Fruit fly (Drosophila melanogaster) whole organism, embryonic: Measurements from ENCODE around the gene Lztr1.

ENCODE experiments used
- Asciz ChIP-seq: fragments of 200-800 bp; sonication (Bioruptor generic); optimal IDR thresholded peaks from 2 replicates; lab custom pipeline; 2017; ENCODE audit warnings: missing biosample characterization, mild to moderate bottlenecking, missing genetic modification characterization, missing genetic modification reagents
- B-H1 ChIP-seq: fragments of 200-800 bp; sonication (Bioruptor generic); IDR thresholded peaks from 3 replicates; pipeline ENCODE4 v1.3.6; 2022; ENCODE audit warnings: missing biosample characterization, missing genetic modification characterization
- C15 ChIP-seq: fragments of 200-800 bp; sonication (Bioruptor generic); IDR thresholded peaks from 3 replicates; pipeline ENCODE4 v1.3.6; 2022; ENCODE audit warnings: missing biosample characterization, missing genetic modification characterization
- CG10209 ChIP-seq: fragments of 200-800 bp; sonication (Bioruptor generic); optimal IDR thresholded peaks from 3 replicates; lab custom pipeline; 2017; ENCODE audit warnings: missing biosample characterization, mild to moderate bottlenecking, missing genetic modification characterization, missing genetic modification reagents
- CG10565 ChIP-seq: fragments of 200-800 bp; sonication (Bioruptor generic); optimal IDR thresholded peaks from 3 replicates; lab custom pipeline; 2016; ENCODE audit warnings: missing biosample characterization, mild to moderate bottlenecking, missing genetic modification characterization
- CG12219 ChIP-seq: fragments of 200-800 bp; sonication (Bioruptor generic); optimal IDR thresholded peaks from 3 replicates; lab custom pipeline; 2018; ENCODE audit warnings: missing biosample characterization, mild to moderate bottlenecking, missing genetic modification characterization
- CG12744 ChIP-seq: fragments of 200-800 bp; sonication (Bioruptor generic); optimal IDR thresholded peaks from 2 replicates; lab custom pipeline; 2016; ENCODE audit warnings: missing biosample characterization, missing genetic modification characterization
- CG12769 ChIP-seq: fragments of 200-800 bp; sonication (Bioruptor generic); optimal IDR thresholded peaks from 2 replicates; lab custom pipeline; 2019; ENCODE audit warnings: missing biosample characterization, mild to moderate bottlenecking, missing genetic modification characterization, moderate library complexity
- CG13894 ChIP-seq: fragments of 200-800 bp; sonication (Bioruptor generic); optimal IDR thresholded peaks from 3 replicates; lab custom pipeline; 2018; ENCODE audit warnings: missing biosample characterization, mild to moderate bottlenecking, missing genetic modification characterization, moderate library complexity
- CG14050 ChIP-seq: fragments of 200-800 bp; sonication (Bioruptor generic); IDR thresholded peaks from 3 replicates; pipeline ENCODE4 v1.3.6; 2022; ENCODE audit warnings: missing biosample characterization, missing genetic modification characterization
- CG15601 ChIP-seq: fragments of 200-800 bp; sonication (Bioruptor generic); optimal IDR thresholded peaks from 3 replicates; lab custom pipeline; 2019; ENCODE audit warnings: missing biosample characterization, mild to moderate bottlenecking, missing genetic modification characterization, moderate library complexity
- CG17361 ChIP-seq: fragments of 200-800 bp; sonication (Bioruptor generic); IDR thresholded peaks from 3 replicates; pipeline ENCODE4 v1.3.6; 2022; ENCODE audit warnings: missing biosample characterization, missing genetic modification characterization
- CG17568 ChIP-seq: fragments of 200-800 bp; sonication (Bioruptor generic); optimal IDR thresholded peaks from 2 replicates; lab custom pipeline; 2018; ENCODE audit warnings: missing biosample characterization, mild to moderate bottlenecking, missing genetic modification characterization, moderate library complexity
- CG1792 ChIP-seq: fragments of 200-800 bp; sonication (Bioruptor generic); optimal IDR thresholded peaks from 2 replicates; lab custom pipeline; 2016; ENCODE audit warnings: missing biosample characterization, missing genetic modification characterization
- CG3726 ChIP-seq: fragments of 200-800 bp; sonication (Bioruptor generic); IDR thresholded peaks from 3 replicates; pipeline ENCODE4, ENCODE4 v1.3.6; 2022; ENCODE audit warnings: missing biosample characterization, missing genetic modification characterization
- CG3838 ChIP-seq: fragments of 200-800 bp; sonication (Bioruptor generic); optimal IDR thresholded peaks from 3 replicates; lab custom pipeline; 2016; ENCODE audit warnings: missing biosample characterization, missing genetic modification characterization
- CG4282 ChIP-seq: fragments of 200-800 bp; sonication (Bioruptor generic); optimal IDR thresholded peaks from 2 replicates; lab custom pipeline; 2016; ENCODE audit warnings: missing biosample characterization, missing genetic modification characterization
- CG4328 ChIP-seq: fragments of 200-800 bp; sonication (Bioruptor generic); optimal IDR thresholded peaks from 3 replicates; lab custom pipeline; 2017; ENCODE audit warnings: missing biosample characterization, missing genetic modification reagents, missing genetic modification characterization
- CG4360 ChIP-seq: fragments of 200-800 bp; sonication (Bioruptor generic); IDR thresholded peaks from 2 replicates; pipeline ENCODE4 v1.3.6; 2022; ENCODE audit warnings: missing biosample characterization, missing genetic modification characterization
- CG4854 ChIP-seq: fragments of 200-800 bp; sonication (Bioruptor generic); optimal IDR thresholded peaks from 2 replicates; lab custom pipeline; 2016; ENCODE audit warnings: missing biosample characterization, missing genetic modification characterization, inconsistent platforms
- CG7928 ChIP-seq: fragments of 200-800 bp; sonication (Bioruptor generic); optimal IDR thresholded peaks from 2 replicates; lab custom pipeline; 2017; ENCODE audit warnings: missing biosample characterization, mild to moderate bottlenecking, missing genetic modification characterization
- Dek ChIP-seq: fragments of 200-800 bp; sonication (Bioruptor generic); optimal IDR thresholded peaks from 3 replicates; lab custom pipeline; 2019; ENCODE audit warnings: missing biosample characterization, mild to moderate bottlenecking, missing genetic modification characterization, moderate library complexity
- Dll ChIP-seq: fragments of 200-800 bp; sonication (Bioruptor generic); IDR thresholded peaks from 4 replicates; pipeline ENCODE4 v1.3.6; 2022; ENCODE audit warnings: missing biosample characterization, missing genetic modification characterization; ENCODE audit not compliant: partially characterized antibody
- Doc3 ChIP-seq: fragments of 200-800 bp; sonication (Bioruptor generic); IDR thresholded peaks from 3 replicates; pipeline ENCODE4 v1.3.6; 2022; ENCODE audit warnings: missing biosample characterization, missing genetic modification characterization; ENCODE audit not compliant: partially characterized antibody
- Drgx ChIP-seq: fragments of 200-800 bp; sonication (Bioruptor generic); IDR thresholded peaks from 2 replicates; pipeline ENCODE4 v1.3.6; 2022; ENCODE audit warnings: missing biosample characterization, missing genetic modification characterization
- Fer2 ChIP-seq: fragments of 200-800 bp; sonication (Bioruptor generic); optimal IDR thresholded peaks from 2 replicates; lab custom pipeline; 2018; ENCODE audit warnings: missing biosample characterization, mild to moderate bottlenecking, missing genetic modification characterization, moderate library complexity
- Hsf ChIP-seq: fragments of 200-800 bp; sonication (Bioruptor generic); optimal IDR thresholded peaks from 3 replicates; lab custom pipeline; 2016; ENCODE audit warnings: missing biosample characterization, missing genetic modification characterization
- MESR4 ChIP-seq: fragments of 200-800 bp; sonication (Bioruptor generic); optimal IDR thresholded peaks from 2 replicates; lab custom pipeline; 2018; ENCODE audit warnings: missing biosample characterization, mild to moderate bottlenecking, missing genetic modification characterization, moderate library complexity
- MTF-1 ChIP-seq: fragments of 200-800 bp; sonication (Bioruptor generic); optimal IDR thresholded peaks from 2 replicates; lab custom pipeline; 2018; ENCODE audit warnings: missing biosample characterization, mild to moderate bottlenecking, missing genetic modification characterization, borderline replicate concordance
- Mrtf ChIP-seq: fragments of 200-800 bp; sonication (Bioruptor generic); IDR thresholded peaks from 3 replicates; pipeline ENCODE4 v1.3.6; 2022; ENCODE audit warnings: missing biosample characterization, missing genetic modification characterization
- Tbp ChIP-seq: fragments of >200 bp; optimal IDR thresholded peaks from 2 replicates; lab custom pipeline; 2018; ENCODE audit warnings: missing biosample characterization, missing genetic modification characterization
- ab ChIP-seq: fragments of 200-800 bp; sonication (Bioruptor generic); optimal IDR thresholded peaks from 2 replicates; lab custom pipeline; 2016; ENCODE audit warnings: missing biosample characterization, missing genetic modification characterization
- corto ChIP-seq: fragments of 200-800 bp; sonication (Bioruptor generic); optimal IDR thresholded peaks from 2 replicates; lab custom pipeline; 2016; ENCODE audit warnings: missing biosample characterization, mild to moderate bottlenecking, missing genetic modification characterization, moderate library complexity
- dimm ChIP-seq: fragments of 200-800 bp; sonication (Bioruptor generic); IDR thresholded peaks from 2 replicates; pipeline ENCODE4 v1.3.6; 2022; ENCODE audit warnings: missing biosample characterization, missing genetic modification characterization
- disco-r ChIP-seq: fragments of 200-800 bp; sonication (Bioruptor generic); optimal IDR thresholded peaks from 2 replicates; lab custom pipeline; 2016; ENCODE audit warnings: missing biosample characterization, missing genetic modification characterization
- gcm2 ChIP-seq: fragments of 200-800 bp; sonication (Bioruptor generic); optimal IDR thresholded peaks from 2 replicates; lab custom pipeline; 2016; ENCODE audit warnings: missing biosample characterization, missing genetic modification characterization
- gsb ChIP-seq: fragments of 200-800 bp; sonication (Bioruptor generic); IDR thresholded peaks from 2 replicates; pipeline ENCODE4 v1.3.6; 2022; ENCODE audit warnings: missing biosample characterization, missing genetic modification characterization
- h ChIP-seq: fragments of >200 bp; optimal IDR thresholded peaks from 2 replicates; lab custom pipeline; 2017
- jigr1 ChIP-seq: fragments of 200-800 bp; sonication (Bioruptor generic); IDR thresholded peaks from 3 replicates; pipeline ENCODE4 v1.3.6; 2022; ENCODE audit warnings: missing biosample characterization, missing genetic modification characterization
- lola ChIP-seq, 3 experiments: fragments of >200 bp in 2 of 3; fragments of 200-800 bp in 1 of 3; sonication (Bioruptor generic) in 1 of 3; optimal IDR thresholded peaks; 2 replicates each; lab custom pipeline; 2017 to 2019; ENCODE audit warnings: missing biosample characterization in 3 of 3, missing genetic modification characterization in 3 of 3, mild to moderate bottlenecking in 1 of 3, moderate library complexity in 1 of 3
- maf-S ChIP-seq: fragments of 200-800 bp; sonication (Bioruptor generic); optimal IDR thresholded peaks from 2 replicates; lab custom pipeline; 2016; ENCODE audit warnings: missing biosample characterization, missing genetic modification characterization
- nom ChIP-seq: fragments of 200-800 bp; sonication (Bioruptor generic); optimal IDR thresholded peaks from 2 replicates; lab custom pipeline; 2017; ENCODE audit warnings: missing biosample characterization, missing genetic modification characterization, mild to moderate bottlenecking, moderate library complexity, missing genetic modification reagents
- pan ChIP-seq, 4 experiments: fragments of >200 bp in 3 of 4; fragments of 200-800 bp in 1 of 4; sonication (Bioruptor generic) in 1 of 4; optimal IDR thresholded peaks in 3 of 4; IDR thresholded peaks in 1 of 4; 2 replicates each; pipeline versions ENCODE4 v1.3.6 to Lab custom; 2017 to 2022; ENCODE audit warnings: missing biosample characterization in 2 of 4, missing genetic modification characterization in 2 of 4, mixed read lengths in 1 of 4
- pnt ChIP-seq: fragments of 200-800 bp; sonication (Bioruptor generic); optimal IDR thresholded peaks from 3 replicates; lab custom pipeline; 2016; ENCODE audit warnings: missing biosample characterization, missing genetic modification characterization
- pzg ChIP-seq: fragments of 200-800 bp; sonication (Bioruptor generic); optimal IDR thresholded peaks from 3 replicates; lab custom pipeline; 2018; ENCODE audit warnings: missing biosample characterization, mild to moderate bottlenecking, missing genetic modification characterization, moderate library complexity
- sd ChIP-seq: fragments of 200-800 bp; sonication (Bioruptor generic); optimal IDR thresholded peaks from 3 replicates; lab custom pipeline; 2018; ENCODE audit warnings: missing biosample characterization, mild to moderate bottlenecking, missing genetic modification characterization, moderate library complexity
- sens-2 ChIP-seq: fragments of 200-800 bp; sonication (Bioruptor generic); IDR thresholded peaks from 2 replicates; pipeline ENCODE4 v1.3.6; 2022; ENCODE audit warnings: missing biosample characterization, missing genetic modification characterization
- stwl ChIP-seq: fragments of 200-800 bp; sonication (Bioruptor generic); optimal IDR thresholded peaks from 3 replicates; lab custom pipeline; 2018; ENCODE audit warnings: missing biosample characterization, mild to moderate bottlenecking, missing genetic modification characterization, moderate library complexity
- tin ChIP-seq: fragments of 200-800 bp; sonication (Bioruptor generic); optimal IDR thresholded peaks from 3 replicates; lab custom pipeline; 2016; ENCODE audit warnings: missing biosample characterization, missing genetic modification characterization
- toy ChIP-seq: fragments of 200-800 bp; sonication (Bioruptor generic); IDR thresholded peaks from 2 replicates; pipeline ENCODE4 v1.3.6; 2022; ENCODE audit warnings: missing biosample characterization, missing genetic modification characterization
- zen ChIP-seq: fragments of 200-800 bp; sonication (Bioruptor generic); optimal IDR thresholded peaks from 3 replicates; lab custom pipeline; 2018; ENCODE audit warnings: missing biosample characterization, mild to moderate bottlenecking, missing genetic modification characterization, moderate library complexity

Gene Lztr1

DNA sequence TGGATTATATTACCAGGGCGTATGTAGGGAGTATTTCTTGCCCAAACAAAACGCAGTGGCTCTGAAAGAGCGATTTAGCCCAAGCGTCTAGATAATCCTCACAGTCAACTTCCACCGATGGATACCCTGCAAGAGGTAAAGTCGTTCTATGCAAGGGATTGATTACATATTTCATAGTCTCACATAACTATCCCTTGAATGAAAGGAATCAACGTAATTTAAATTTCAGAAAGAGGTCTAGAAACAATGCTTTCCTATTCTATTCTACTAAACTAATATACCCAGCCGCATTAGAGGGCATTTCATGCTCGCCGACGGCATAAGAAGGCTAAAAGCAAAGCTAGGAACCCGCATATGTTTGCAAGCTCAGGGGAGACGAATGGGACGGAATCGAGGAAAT, 39.4 kb upstream of the Lztr1 start (continued):
- TF ChIP-seq lola (GFP tag; optimal IDR thresholded peaks at IDR 0.05; lab: Kevin White, UChicago) (no peak), CG4328 (GFP tag; lab: Kevin White, UChicago) (no peak), tin (no peak), dimm (GFP tag; lab: Robert Waterston, UW) (no peak), jigr1 (GFP tag; lab: Robert Waterston, UW) (no peak), CG10565 (no peak), pnt (GFP tag; lab: Kevin White, UChicago) (no peak), ab (no peak), CG10209 (peak; percentile 23), CG15601 (no peak), MESR4 (GFP tag; lab: Kevin White, UChicago) (no peak), gcm2 (GFP tag; lab: Kevin White, UChicago) (no peak), CG12744 (no peak), zen (tag; lab: Kevin White, UChicago) (no peak), Fer2 (no peak), maf-S (GFP tag; lab: Kevin White, UChicago) (no peak), sd (tag; lab: Kevin White, UChicago) (no peak), CG17568 (no peak), CG4854 (GFP tag; lab: Kevin White, UChicago) (no peak), CG12769 (tag; lab: Kevin White, UChicago) (peak; percentile 66), Dek (peak; percentile 17), CG1792 (GFP tag; lab: Kevin White, UChicago) (no peak), CG14050 (GFP tag; lab: Robert Waterston, UW) (no peak), CG4282 (GFP tag; lab: Kevin White, UChicago) (no peak), Tbp (GFP tag; lab: Kevin White, UChicago) (no peak), C15 (GFP tag; lab: Robert Waterston, UW) (no peak), disco-r (GFP tag; lab: Kevin White, UChicago) (no peak), gsb (GFP tag; lab: Robert Waterston, UW) (no peak), CG4360 (GFP tag; lab: Robert Waterston, UW) (no peak), pan (optimal IDR thresholded peaks at IDR 0.05; lab: Kevin White, UChicago) (no peak), pan (GFP tag; optimal IDR thresholded peaks at IDR 0.05 in 1 of 2, IDR thresholded peaks at IDR 0.05 in 1 of 2) (peak in 1 of 2 experiments; percentile 33), CG17361 (GFP tag; lab: Robert Waterston, UW) (0 out of 3 replicates have a peak, but pooled peaks have one; percentile 25), stwl (tag; lab: Kevin White, UChicago) (no peak), CG3726 (0 out of 3 replicates have a peak, but pooled peaks have one; percentile 35), nom (GFP tag; lab: Kevin White, UChicago) (no peak), Dll (no peak), B-H1 (GFP tag; lab: Robert Waterston, UW) (no peak), toy (GFP tag; lab: Robert Waterston, UW) (no peak), pzg (GFP tag; lab: Kevin White, UChicago) (no peak), CG3838 (GFP tag; lab: Kevin White, UChicago) (no peak), h (lab: Kevin White, UChicago) (no peak), CG7928 (GFP tag; lab: Kevin White, UChicago) (no peak), sens-2 (GFP tag; lab: Robert Waterston, UW) (no peak), CG13894 (tag; lab: Kevin White, UChicago) (peak; percentile 51), Drgx (GFP tag; lab: Robert Waterston, UW) (no peak), Hsf (GFP tag; lab: Kevin White, UChicago) (no peak), Asciz (GFP tag; lab: Kevin White, UChicago) (no peak), MTF-1 (GFP tag; lab: Kevin White, UChicago) (no peak), CG12219 (GFP tag; lab: Kevin White, UChicago) (no peak), Mrtf (GFP tag; lab: Robert Waterston, UW) (no peak), corto (GFP tag; lab: Kevin White, UChicago) (no peak), Doc3 (GFP tag; lab: Robert Waterston, UW) (no peak)
